Worm (Caenorhabditis elegans): ENCODE data around the gene B0432.11.

The B0432.11 gene

ce11 chrII:255124-255523 is 39.4 kb downstream of the B0432.11 start (continued):
- TF ChIP-seq hsf-1 (GFP tag; IDR thresholded peaks at IDR 0.05) (no peak), nhr-90 (tag; optimal IDR thresholded peaks at IDR 0.05) (peak; percentile 4), hrde-1 (tag; optimal IDR thresholded peaks at IDR 0.05; ENCODE audit: borderline replicate concordance) (peak; percentile 28), nfya-2 (GFP tag; IDR thresholded peaks at IDR 0.05) (no peak), tlf-1 (GFP tag; optimal IDR thresholded peaks at IDR 0.05) (peak; percentile 90), Y67H2A.10 (GFP tag; conservative IDR thresholded peaks at IDR 0.05) (peak; percentile 75), bed-1 (GFP tag; IDR thresholded peaks at IDR 0.05) (no peak), rec-8 (tag; optimal IDR thresholded peaks at IDR 0.05) (peak in 1 of 2 experiments; percentile 72), tbx-9 (tag; optimal IDR thresholded peaks at IDR 0.05; ENCODE audit: borderline replicate concordance) (no peak), egl-44 (GFP tag; IDR thresholded peaks at IDR 0.05) (0 out of 2 replicates have a peak, but pooled peaks have one; percentile 41), fkh-3 (tag; optimal IDR thresholded peaks at IDR 0.05) (no peak), unc-62 (GFP tag; optimal IDR thresholded peaks at IDR 0.05) (no peak), dpff-1 (tag; optimal IDR thresholded peaks at IDR 0.05) (no peak), egl-18 (GFP tag; IDR thresholded peaks at IDR 0.05) (no peak), lin-35 (GFP tag; optimal IDR thresholded peaks at IDR 0.05) (peak in 1 of 3 experiments; percentile 94), ztf-28 (GFP tag; IDR thresholded peaks at IDR 0.05) (peak; percentile 89), ztf-3 (GFP tag; optimal IDR thresholded peaks at IDR 0.05) (no peak), repo-1 (tag; optimal IDR thresholded peaks at IDR 0.05) (peak; percentile 66), snpc-1.3 (tag; optimal IDR thresholded peaks at IDR 0.05; ENCODE audit: insufficient read depth) (peak; percentile 71), bed-2 (GFP tag; IDR thresholded peaks at IDR 0.05) (no peak), F22D6.2 (tag; optimal IDR thresholded peaks at IDR 0.05) (peak; percentile 14), B0336.3 (GFP tag; IDR thresholded peaks at IDR 0.05) (peak; percentile 95), Y53G8AR.9 (GFP tag; conservative IDR thresholded peaks at IDR 0.05) (peak; percentile 91), let-526 (GFP tag; IDR thresholded peaks at IDR 0.05) (peak; percentile 82; the same call in 1 of the 2 replicates), sea-2 (GFP tag; IDR thresholded peaks at IDR 0.05) (no peak), egrh-3 (GFP tag; IDR thresholded peaks at IDR 0.05) (peak; percentile 44), mes-4 (tag; optimal IDR thresholded peaks at IDR 0.05) (no peak), C06A6.2 (GFP tag; conservative IDR thresholded peaks at IDR 0.05) (peak; percentile 93), ccch-3 (GFP tag; optimal IDR thresholded peaks at IDR 0.05) (peak; percentile 48), ceh-91 (GFP tag; IDR thresholded peaks at IDR 0.05) (peak; percentile 85), B0035.1 (tag; optimal IDR thresholded peaks at IDR 0.05) (peak; percentile 17), him-1 (tag; optimal IDR thresholded peaks at IDR 0.05) (peak; percentile 41), snpc-1.1 (tag; optimal IDR thresholded peaks at IDR 0.05; ENCODE audit: insufficient read depth) (peak; percentile 86)

ce11 chrII:247736-248135 is 46.8 kb downstream of the B0432.11 start:
- no peak for TF ChIP-seq snpc-4 (GFP tag; optimal IDR thresholded peaks at IDR 0.05)
- no peak for TF ChIP-seq snpc-4 (tag; optimal IDR thresholded peaks at IDR 0.05)
- no peak for TF ChIP-seq F37B4.10 (GFP tag; IDR thresholded peaks at IDR 0.05)
- TF ChIP-seq aptf-3 (GFP tag; IDR thresholded peaks at IDR 0.05): no peak
- TF ChIP-seq Y56A3A.18 (GFP tag; IDR thresholded peaks at IDR 0.05): no peak
- TF ChIP-seq hlh-26 (GFP tag; conservative IDR thresholded peaks at IDR 0.05): no peak
- TF ChIP-seq nhr-80 (tag; optimal IDR thresholded peaks at IDR 0.05): no peak
- TF ChIP-seq F49E8.2 (tag; optimal IDR thresholded peaks at IDR 0.05; ENCODE audit: insufficient read depth): no peak
- no peak for TF ChIP-seq ztf-25 (GFP tag; IDR thresholded peaks at IDR 0.05)
- TF ChIP-seq unc-130 (GFP tag; optimal IDR thresholded peaks at IDR 0.05): no peak
- no peak for TF ChIP-seq nhr-90 (tag; optimal IDR thresholded peaks at IDR 0.05)
- no peak for TF ChIP-seq snpc-1.3 (tag; optimal IDR thresholded peaks at IDR 0.05; ENCODE audit: insufficient read depth)

Data from whole organism, young adult.